Worm (Caenorhabditis elegans) whole organism, L1 larva: ENCODE measurements around the gene col-174.

Experiments
- aha-1 ChIP-seq: fragments of 150-350 bp; optimal IDR thresholded peaks from 2 replicates; lab custom pipeline; 2014; ENCODE audit warnings: missing biosample characterization, missing genetic modification characterization
- aly-2 ChIP-seq: fragments of 150-350 bp; optimal IDR thresholded peaks from 2 replicates; lab custom pipeline; 2014; ENCODE audit warnings: missing biosample characterization, missing genetic modification characterization
- blmp-1 ChIP-seq: fragments of 150-350 bp; optimal IDR thresholded peaks from 2 replicates; lab custom pipeline; 2014; ENCODE audit warnings: missing biosample characterization, missing genetic modification characterization
- ceh-63 ChIP-seq: fragments of 200-800 bp; sonication (Bioruptor generic); optimal IDR thresholded peaks from 2 replicates; lab custom pipeline; 2018; ENCODE audit warnings: mild to moderate bottlenecking, missing genetic modification characterization, missing compliant biosample characterization
- dpl-1 ChIP-seq, 3 experiments: fragments of 150-350 bp in 2 of 3; sonication (generic microtip) in 1 of 3; optimal IDR thresholded peaks; 2 replicates each; lab custom pipeline; 2014 to 2017; ENCODE audit warnings: missing biosample characterization in 3 of 3, missing genetic modification characterization in 3 of 3, missing genetic modification reagents in 3 of 3
- efl-1 ChIP-seq, 4 experiments: fragments of 150-350 bp; optimal IDR thresholded peaks in 3 of 4; peaks in 1 of 4; 1 replicate in 1 of 4; 2 replicates in 3 of 4; lab custom pipeline; 2014; ENCODE audit warnings: missing biosample characterization in 2 of 4, missing genetic modification characterization in 2 of 4, missing genetic modification reagents in 2 of 4
- elt-2 ChIP-seq: sonication (generic microtip); optimal IDR thresholded peaks from 2 replicates; lab custom pipeline; 2016; ENCODE audit warnings: missing genetic modification characterization, mild to moderate bottlenecking, inconsistent platforms, missing compliant biosample characterization, missing genetic modification reagents
- elt-3 ChIP-seq, 6 experiments: fragments of 150-350 bp in 1 of 6; sonication (generic microtip); optimal IDR thresholded peaks; 2 replicates each; lab custom pipeline; 2017 to 2018; ENCODE audit warnings: missing biosample characterization in 6 of 6, missing genetic modification characterization in 6 of 6, inconsistent platforms in 1 of 6
- ets-5 ChIP-seq: fragments of 200-800 bp; sonication (Bioruptor generic); IDR thresholded peaks from 2 replicates; pipeline ENCODE4 v1.3.6; 2022; ENCODE audit warnings: missing genetic modification characterization, missing compliant biosample characterization
- fkh-4 ChIP-seq: sonication (generic microtip); optimal IDR thresholded peaks from 2 replicates; lab custom pipeline; 2016; ENCODE audit warnings: missing compliant biosample characterization, missing genetic modification characterization, borderline replicate concordance
- fos-1 ChIP-seq: fragments of 150-350 bp; optimal IDR thresholded peaks from 2 replicates; lab custom pipeline; 2014; ENCODE audit warnings: missing biosample characterization, missing genetic modification characterization
- grh-1 ChIP-seq: fragments of 200-800 bp; sonication (Bioruptor generic); IDR thresholded peaks from 2 replicates; pipeline ENCODE4 v1.3.6; 2022; ENCODE audit warnings: missing genetic modification reagents, missing genetic modification characterization, missing compliant biosample characterization
- hlh-17 ChIP-seq: fragments of 200-800 bp; sonication (Bioruptor generic); optimal IDR thresholded peaks from 2 replicates; lab custom pipeline; 2018; ENCODE audit warnings: missing genetic modification characterization, mild to moderate bottlenecking, missing compliant biosample characterization, moderate library complexity, borderline replicate concordance
- isw-1 ChIP-seq: fragments of 200-800 bp; sonication (Bioruptor generic); IDR thresholded peaks from 2 replicates; pipeline ENCODE4 v1.3.6; 2022; ENCODE audit warnings: missing genetic modification characterization, missing compliant biosample characterization
- jun-1 ChIP-seq: fragments of 150-350 bp; optimal IDR thresholded peaks from 2 replicates; lab custom pipeline; 2014; ENCODE audit warnings: missing biosample characterization, missing genetic modification reagents, missing genetic modification characterization
- lin-14 ChIP-seq: fragments of 200-800 bp; sonication (Bioruptor generic); optimal IDR thresholded peaks from 2 replicates; lab custom pipeline; 2018; ENCODE audit warnings: mild to moderate bottlenecking, missing genetic modification characterization, moderate library complexity, missing compliant biosample characterization
- lin-15B ChIP-seq: fragments of 150-350 bp; sonication (generic microtip); optimal IDR thresholded peaks from 3 replicates; lab custom pipeline; 2014; ENCODE audit warnings: missing biosample characterization, missing genetic modification characterization
- lin-39 ChIP-seq: fragments of 150-350 bp; optimal IDR thresholded peaks from 2 replicates; lab custom pipeline; 2014; ENCODE audit warnings: missing biosample characterization, missing genetic modification reagents, missing genetic modification characterization
- lir-3 ChIP-seq: sonication (generic microtip); optimal IDR thresholded peaks from 2 replicates; lab custom pipeline; 2016; ENCODE audit warnings: mild to moderate bottlenecking, missing genetic modification characterization, moderate library complexity, missing compliant biosample characterization; ENCODE audit not compliant: poor library complexity
- mep-1 ChIP-seq: fragments of 150-350 bp; optimal IDR thresholded peaks from 2 replicates; lab custom pipeline; 2014; ENCODE audit warnings: missing biosample characterization, missing genetic modification characterization
- nhr-11 ChIP-seq: fragments of 150-350 bp; optimal IDR thresholded peaks from 2 replicates; lab custom pipeline; 2014; ENCODE audit warnings: missing biosample characterization, missing genetic modification characterization
- nhr-20 ChIP-seq: sonication (generic microtip); optimal IDR thresholded peaks from 2 replicates; lab custom pipeline; 2016; ENCODE audit warnings: mild to moderate bottlenecking, missing genetic modification characterization, missing compliant biosample characterization
- nhr-237 ChIP-seq: fragments of 150-350 bp; optimal IDR thresholded peaks from 2 replicates; lab custom pipeline; 2014; ENCODE audit warnings: missing biosample characterization, missing genetic modification characterization
- nhr-47 ChIP-seq: sonication (generic microtip); optimal IDR thresholded peaks from 2 replicates; lab custom pipeline; 2016; ENCODE audit warnings: mild to moderate bottlenecking, missing genetic modification characterization, moderate library complexity, missing compliant biosample characterization
- nhr-77 ChIP-seq: fragments of 150-350 bp; optimal IDR thresholded peaks from 2 replicates; lab custom pipeline; 2014; ENCODE audit warnings: missing biosample characterization, missing genetic modification characterization
- nhr-85 ChIP-seq: sonication (generic microtip); peaks from one replicate; lab custom pipeline; 2016; ENCODE audit warnings: missing genetic modification characterization, inconsistent platforms, missing compliant biosample characterization
- pax-3 ChIP-seq: fragments of 200-800 bp; sonication (Bioruptor generic); optimal IDR thresholded peaks from 2 replicates; lab custom pipeline; 2018; ENCODE audit warnings: mild to moderate bottlenecking, missing genetic modification characterization, moderate library complexity, missing compliant biosample characterization
- pqm-1 ChIP-seq: sonication (generic microtip); optimal IDR thresholded peaks from 3 replicates; lab custom pipeline; 2017; ENCODE audit warnings: missing biosample characterization, missing genetic modification characterization
- skn-1 ChIP-seq: fragments of 150-350 bp; optimal IDR thresholded peaks from 2 replicates; lab custom pipeline; 2014; ENCODE audit warnings: missing biosample characterization, missing genetic modification characterization
- snpc-4 ChIP-seq: fragments of 150-350 bp; optimal IDR thresholded peaks from 2 replicates; lab custom pipeline; 2014; ENCODE audit warnings: missing biosample characterization, missing genetic modification characterization
- sup-37 ChIP-seq: fragments of 200-800 bp; sonication (Bioruptor generic); optimal IDR thresholded peaks from 2 replicates; lab custom pipeline; 2018; ENCODE audit warnings: mild to moderate bottlenecking, missing genetic modification characterization, missing compliant biosample characterization
- xbp-1 ChIP-seq: sonication (generic microtip); optimal IDR thresholded peaks from 2 replicates; lab custom pipeline; 2016; ENCODE audit warnings: missing genetic modification characterization, missing compliant biosample characterization
- ztf-4 ChIP-seq: fragments of 150-350 bp; optimal IDR thresholded peaks from 2 replicates; lab custom pipeline; 2014; ENCODE audit warnings: missing biosample characterization, missing genetic modification characterization

Gene col-174

DNA sequence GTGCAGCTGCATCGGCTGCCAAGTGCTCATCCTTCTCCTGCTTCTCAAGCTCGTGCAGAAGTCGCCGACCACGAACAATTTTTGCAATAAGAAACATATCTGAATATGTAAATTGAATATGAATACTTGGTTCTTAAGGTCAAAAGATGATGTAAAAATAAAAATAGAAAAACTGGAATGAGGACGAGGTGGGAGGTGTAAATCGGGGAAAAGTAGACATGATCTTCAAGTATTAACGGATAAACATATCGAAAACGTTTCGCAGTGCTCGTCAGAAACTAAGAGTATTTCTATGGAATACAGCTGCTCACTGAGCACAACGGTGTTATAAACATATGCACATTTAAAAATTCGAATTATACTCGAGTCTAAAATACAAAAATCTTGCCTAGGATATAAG lies 6.6 kb upstream of the col-174 start, which contains the start of gene glb-16:
TSS of gene glb-16 (minus strand) at position 101 of the 400 bp plus-strand sequence.
- TF ChIP-seq sup-37 (GFP tag; lab: Kevin White, UChicago) (no peak), ets-5 (no peak), ztf-4 (tag; lab: Kevin White, UChicago) (no peak), lin-14 (GFP tag; lab: Kevin White, UChicago) (no peak), mep-1 (tag; lab: Kevin White, UChicago) (no peak), aha-1 (tag; lab: Kevin White, UChicago) (no peak), aly-2 (tag; lab: Kevin White, UChicago) (no peak)

DNA sequence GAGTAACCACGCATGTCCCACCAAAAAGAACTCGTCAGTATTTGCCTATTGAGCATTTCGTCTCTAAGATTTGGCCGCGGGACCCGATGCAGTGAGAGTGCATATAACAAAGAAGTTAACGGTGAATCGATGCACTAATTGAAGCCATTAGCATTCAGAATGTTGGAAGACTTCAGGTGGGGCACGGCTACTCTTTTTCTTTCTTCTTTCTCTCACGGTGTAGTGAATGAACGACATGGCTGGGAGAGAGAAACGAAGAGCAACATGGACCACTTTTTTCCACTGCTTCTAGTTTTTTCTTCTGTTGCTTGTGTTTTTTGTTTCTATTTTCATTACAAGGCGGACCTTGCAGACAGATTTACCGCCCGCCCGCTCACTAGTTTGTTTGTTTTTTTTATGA lies 5.5 kb upstream of the col-174 start:
- TF ChIP-seq lin-14 (GFP tag; lab: Kevin White, UChicago) (peak; percentile 7), skn-1 (tag; lab: Kevin White, UChicago) (no peak)

DNA sequence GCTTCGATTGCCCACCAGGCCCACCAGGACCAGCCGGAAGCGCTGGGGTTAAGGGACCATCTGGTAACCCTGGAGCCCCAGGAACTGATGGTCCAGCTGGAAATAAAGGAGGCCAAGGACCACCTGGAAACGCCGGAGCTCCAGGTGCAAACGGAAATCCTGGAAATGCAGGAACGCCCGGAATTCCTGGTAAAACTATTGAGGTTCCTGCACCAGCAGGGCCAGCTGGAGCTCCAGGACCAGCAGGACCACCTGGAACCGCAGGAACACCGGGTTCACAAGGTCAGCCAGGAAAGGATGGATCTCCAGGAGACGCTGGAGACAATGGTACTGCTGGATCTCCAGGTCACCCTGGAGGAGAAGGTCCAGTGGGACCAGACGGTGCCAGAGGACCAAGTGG lies 1.1 kb downstream of the col-174 start:
- TF ChIP-seq pax-3 (no peak), sup-37 (GFP tag; lab: Kevin White, UChicago) (no peak), isw-1 (GFP tag; lab: Robert Waterston, UW) (no peak), dpl-1 (GFP tag; optimal IDR thresholded peaks at IDR 0.05; lab: Kevin White, UChicago) (no peak), ceh-63 (GFP tag; lab: Kevin White, UChicago) (no peak), nhr-11 (tag; lab: Kevin White, UChicago) (no peak), nhr-20 (no peak), elt-3 (tag; optimal IDR thresholded peaks at IDR 0.05; lab: Kevin White, UChicago) (no peak), nhr-85 (tag; lab: Kevin White, UChicago) (no peak), grh-1 (no peak), xbp-1 (tag; lab: Kevin White, UChicago) (no peak), jun-1 (tag; lab: Kevin White, UChicago) (no peak), elt-2 (tag; lab: Kevin White, UChicago) (no peak)

DNA sequence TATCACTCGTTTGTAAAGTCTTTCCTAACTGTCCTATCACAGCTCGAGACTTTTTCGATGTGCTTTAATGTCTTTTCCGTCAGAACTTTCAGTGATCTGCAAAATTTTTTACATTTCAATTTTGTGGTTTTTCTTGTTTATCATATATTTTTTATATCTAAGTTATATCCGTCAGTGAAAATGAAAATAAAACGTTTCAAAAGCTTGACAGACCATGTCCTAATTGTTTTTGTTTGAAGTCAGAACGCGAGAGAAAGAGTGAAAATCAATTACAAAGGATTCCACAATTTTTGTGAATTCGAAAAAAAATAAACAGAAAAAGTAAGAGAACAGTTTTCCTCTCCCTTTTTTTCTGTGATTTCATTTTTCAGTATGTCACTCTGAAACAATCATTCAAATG lies 1.5 kb downstream of the col-174 start, which contains the start of gene F46C8.1:
TSS of gene F46C8.1 (plus strand) at position 301 of the 400 bp plus-strand sequence.
- TF ChIP-seq lin-39 (no peak), nhr-20 (no peak), xbp-1 (tag; lab: Kevin White, UChicago) (no peak), lir-3 (tag; lab: Kevin White, UChicago) (no peak), snpc-4 (tag; lab: Kevin White, UChicago) (no peak)

DNA sequence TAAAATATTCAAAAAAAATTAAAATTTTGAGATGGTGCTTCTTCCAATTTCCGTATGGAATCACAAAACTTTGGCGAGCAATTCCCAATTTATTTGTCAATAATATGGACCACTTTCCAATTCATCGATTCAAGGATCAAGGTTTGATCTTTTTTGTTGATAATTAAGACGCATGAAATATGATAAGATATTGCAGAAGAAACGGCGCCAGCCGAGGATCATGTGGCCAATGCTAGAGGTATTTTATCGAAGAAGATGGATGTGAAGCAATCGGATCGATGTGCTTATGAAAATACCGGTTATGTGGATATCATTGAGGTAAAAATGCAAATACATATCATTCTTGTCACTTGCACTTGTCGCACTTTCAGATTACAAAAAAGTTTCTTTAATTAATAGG lies 3.8 kb downstream of the col-174 start:
- TF ChIP-seq pqm-1 (no peak), isw-1 (GFP tag; lab: Robert Waterston, UW) (no peak), lir-3 (tag; lab: Kevin White, UChicago) (no peak), blmp-1 (peak; percentile 63), nhr-77 (tag; lab: Kevin White, UChicago) (no peak), dpl-1 (GFP tag; optimal IDR thresholded peaks at IDR 0.05; lab: Kevin White, UChicago) (no peak), lin-15B (tag; lab: Kevin White, UChicago) (no peak), fkh-4 (tag; lab: Kevin White, UChicago) (no peak), jun-1 (tag; lab: Kevin White, UChicago) (no peak), xbp-1 (tag; lab: Kevin White, UChicago) (no peak), nhr-85 (tag; lab: Kevin White, UChicago) (peak; percentile 28), elt-3 (tag; optimal IDR thresholded peaks at IDR 0.05; lab: Kevin White, UChicago) (peak in 1 of 6 experiments; percentile 51), efl-1 (optimal IDR thresholded peaks at IDR 0.05; lab: Kevin White, UChicago) (no peak), efl-1 (GFP tag; optimal IDR thresholded peaks at IDR 0.05 in 1 of 2; lab: Kevin White, UChicago) (peak in 1 of 2 experiments; percentile 90)

DNA sequence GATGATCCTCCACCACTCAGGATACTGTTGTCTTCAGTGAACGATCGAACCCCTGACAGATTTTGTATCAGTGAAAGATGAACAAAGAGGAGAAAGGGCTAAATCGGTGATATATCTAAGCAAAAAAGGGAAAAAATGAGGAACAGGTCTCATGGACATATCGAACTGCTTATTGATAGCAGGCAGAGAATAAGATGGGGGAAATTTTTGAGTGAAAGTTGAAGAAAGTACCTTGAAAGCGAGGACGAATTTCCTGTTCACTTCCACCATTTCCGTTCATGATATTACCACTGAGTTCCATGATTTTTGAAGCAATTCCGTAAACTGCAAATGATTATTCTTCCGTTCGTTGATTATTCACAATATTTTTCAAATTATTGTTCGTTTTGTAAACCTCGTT lies 6.7 kb downstream of the col-174 start:
- no peak for TF ChIP-seq nhr-237
- no peak for TF ChIP-seq hlh-17 (GFP tag; lab: Kevin White, UChicago)
- TF ChIP-seq blmp-1 = peak; percentile 89
- no peak for TF ChIP-seq ztf-4 (tag; lab: Kevin White, UChicago)
- no peak for TF ChIP-seq nhr-47 (tag; lab: Kevin White, UChicago)
- no peak for TF ChIP-seq fos-1 (tag; lab: Kevin White, UChicago)
